Fruit fly (Drosophila melanogaster): ENCODE data around the gene CG3842.

The CG3842 gene

DNA sequence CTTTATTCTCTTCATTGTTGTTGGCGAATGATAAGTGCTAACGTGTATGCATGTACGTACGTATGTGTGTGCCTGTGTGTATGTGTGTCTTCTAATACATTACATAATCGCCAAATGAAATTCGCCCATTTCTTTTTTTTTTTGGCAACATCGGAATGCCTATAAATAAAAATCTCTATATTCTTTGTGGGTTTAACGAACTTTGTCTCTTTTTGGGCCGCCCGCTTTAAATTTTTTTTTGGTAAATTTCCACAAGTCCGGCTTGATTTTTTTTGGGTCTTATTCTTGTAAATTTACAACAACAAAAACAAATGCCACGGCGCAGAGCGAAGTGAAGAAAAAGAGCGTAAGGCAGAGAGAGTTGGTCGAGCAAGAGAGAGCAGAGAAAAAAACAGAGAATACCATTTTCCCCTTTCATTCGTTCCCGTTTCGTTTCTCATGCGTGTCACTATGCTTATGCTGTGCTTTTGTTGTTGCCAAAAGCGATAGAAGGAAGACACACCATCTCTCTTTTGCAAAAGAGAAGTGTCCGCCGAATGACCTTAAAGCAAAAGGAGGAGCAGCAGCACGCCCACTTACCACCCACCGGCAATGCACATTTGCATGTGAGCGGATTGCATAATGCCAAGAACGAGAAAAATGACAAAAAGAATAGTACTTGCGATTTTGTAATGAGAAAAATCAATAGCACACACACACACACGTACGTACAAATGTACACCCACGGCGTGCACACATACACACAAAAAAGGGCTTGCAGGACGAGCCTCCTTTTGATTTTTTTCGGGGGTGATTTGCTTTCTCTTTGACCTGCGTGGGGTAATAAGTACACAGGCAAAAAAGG, 15.4 kb downstream of the CG3842 start:
- no peak for TF ChIP-seq unc-4 (GFP tag; IDR thresholded peaks at IDR 0.05; ENCODE audit: partially characterized antibody)
- no peak for TF ChIP-seq cato (GFP tag; optimal IDR thresholded peaks at IDR 0.05; ENCODE audit: borderline replicate concordance)
- TF ChIP-seq vfl (GFP tag; optimal IDR thresholded peaks at IDR 0.05): peak; percentile 12
- peak; percentile 36 for TF ChIP-seq pros (GFP tag; optimal IDR thresholded peaks at IDR 0.05)
- no peak for TF ChIP-seq ato (GFP tag; IDR thresholded peaks at IDR 0.05; ENCODE audit: partially characterized antibody)
- TF ChIP-seq CG3163 (GFP tag; optimal IDR thresholded peaks at IDR 0.05): peak; percentile 33
- TF ChIP-seq Atf6 (GFP tag; IDR thresholded peaks at IDR 0.05): no peak
- TF ChIP-seq CG4360 (GFP tag; IDR thresholded peaks at IDR 0.05): peak; percentile 85
- TF ChIP-seq CG15479 (GFP tag; optimal IDR thresholded peaks at IDR 0.05): peak; percentile 26
- peak; percentile 17 for TF ChIP-seq lbe (GFP tag; optimal IDR thresholded peaks at IDR 0.05)
- TF ChIP-seq disco-r (GFP tag; optimal IDR thresholded peaks at IDR 0.05): no peak
- TF ChIP-seq CG6689 (GFP tag; IDR thresholded peaks at IDR 0.05): no peak
- peak; percentile 59 for TF ChIP-seq yki (optimal IDR thresholded peaks at IDR 0.05)
- TF ChIP-seq YL-1 (GFP tag; optimal IDR thresholded peaks at IDR 0.05): no peak
- no peak for TF ChIP-seq dpn (GFP tag; optimal IDR thresholded peaks at IDR 0.05)
- no peak for TF ChIP-seq schlank (tag; optimal IDR thresholded peaks at IDR 0.05)
- no peak for TF ChIP-seq ftz-f1 (GFP tag; optimal IDR thresholded peaks at IDR 0.05)
- peak; percentile 87; the same call in 1 of the 2 replicates for TF ChIP-seq onecut (GFP tag; IDR thresholded peaks at IDR 0.05)
- TF ChIP-seq sqz (GFP tag; optimal IDR thresholded peaks at IDR 0.05): peak; percentile 76
- TF ChIP-seq TFAM (GFP tag; optimal IDR thresholded peaks at IDR 0.05): no peak
- TF ChIP-seq cg (GFP tag; optimal IDR thresholded peaks at IDR 0.05): peak; percentile 54
- no peak for TF ChIP-seq fd102C (GFP tag; optimal IDR thresholded peaks at IDR 0.05)
- no peak for TF ChIP-seq CG5953 (GFP tag; IDR thresholded peaks at IDR 0.05)
- peak; percentile 47 for TF ChIP-seq sens (GFP tag)
- TF ChIP-seq zfh1 (GFP tag; IDR thresholded peaks at IDR 0.05): no peak
- no peak for TF ChIP-seq Sox102F (GFP tag; optimal IDR thresholded peaks at IDR 0.05)
- TF ChIP-seq CG14710 (tag; optimal IDR thresholded peaks at IDR 0.05): no peak
- no peak for TF ChIP-seq CG17186 (GFP tag; optimal IDR thresholded peaks at IDR 0.05)
- TF ChIP-seq CG12236 (GFP tag; optimal IDR thresholded peaks at IDR 0.05): no peak
- no peak for TF ChIP-seq CG8924 (tag; optimal IDR thresholded peaks at IDR 0.05)
- TF ChIP-seq CG32532 (GFP tag; IDR thresholded peaks at IDR 0.05): no peak
- TF ChIP-seq CoRest (tag; optimal IDR thresholded peaks at IDR 0.05): no peak
- no peak for TF ChIP-seq CHES-1-like (GFP tag; optimal IDR thresholded peaks at IDR 0.05)
- no peak for TF ChIP-seq CG8290 (GFP tag; optimal IDR thresholded peaks at IDR 0.05)
- peak in 1 of 2 experiments; percentile 42 for TF ChIP-seq CG8290 (tag; optimal IDR thresholded peaks at IDR 0.05)
- no peak for TF ChIP-seq NC2β (GFP tag; optimal IDR thresholded peaks at IDR 0.05)
- no peak for TF ChIP-seq kah (GFP tag; optimal IDR thresholded peaks at IDR 0.05)
- no peak for TF ChIP-seq jing (GFP tag; optimal IDR thresholded peaks at IDR 0.05)
- TF ChIP-seq CG8765 (GFP tag; IDR thresholded peaks at IDR 0.05): no peak
- peak in 1 of 2 experiments; percentile 93 for TF ChIP-seq Pdp1 (GFP tag; optimal IDR thresholded peaks at IDR 0.05)
- no peak for TF ChIP-seq CG14050 (GFP tag; IDR thresholded peaks at IDR 0.05)
- no peak for TF ChIP-seq slbo (GFP tag; IDR thresholded peaks at IDR 0.05)
- TF ChIP-seq zf30C (GFP tag; optimal IDR thresholded peaks at IDR 0.05): no peak
- TF ChIP-seq gcm2 (GFP tag; optimal IDR thresholded peaks at IDR 0.05): no peak
- no peak for TF ChIP-seq nerfin-2 (GFP tag; IDR thresholded peaks at IDR 0.05; ENCODE audit: partially characterized antibody)
- TF ChIP-seq CG6272 (GFP tag; IDR thresholded peaks at IDR 0.05): no peak
- peak; percentile 87 for TF ChIP-seq Trl (optimal IDR thresholded peaks at IDR 0.05)
- no peak for TF ChIP-seq Trl (GFP tag; optimal IDR thresholded peaks at IDR 0.05)
- TF ChIP-seq CG18262 (tag; optimal IDR thresholded peaks at IDR 0.05): no peak
- TF ChIP-seq peb (GFP tag; IDR thresholded peaks at IDR 0.05): no peak
- no peak for TF ChIP-seq CG6765 (GFP tag; optimal IDR thresholded peaks at IDR 0.05)

Data from whole organism, embryonic.